Fruit fly (Drosophila melanogaster) whole organism, embryonic: Measurements from ENCODE around the gene dnc.

Experiments
- CG14014 ChIP-seq: fragments of 200-800 bp; sonication (Bioruptor generic); IDR thresholded peaks from 2 replicates; pipeline ENCODE4 v1.3.6; 2022; ENCODE audit warnings: missing biosample characterization, missing genetic modification characterization
- CG31441 ChIP-seq: fragments of 200-800 bp; sonication (Bioruptor generic); IDR thresholded peaks from 2 replicates; pipeline ENCODE4 v1.3.6; 2022; ENCODE audit warnings: missing biosample characterization, missing genetic modification characterization
- CG42726 ChIP-seq: fragments of 200-800 bp; sonication (Bioruptor generic); IDR thresholded peaks from 2 replicates; pipeline ENCODE4 v1.3.6; 2022; ENCODE audit warnings: missing biosample characterization, missing genetic modification characterization; ENCODE audit not compliant: partially characterized antibody
- CTCF ChIP-seq: fragments of 200-800 bp; sonication (Bioruptor generic); optimal IDR thresholded peaks from 2 replicates; lab custom pipeline; 2017; ENCODE audit warnings: missing biosample characterization, mild to moderate bottlenecking, missing genetic modification characterization, moderate library complexity
- Hr78 ChIP-seq, 2 experiments: fragments of 200-800 bp in 1 of 2; fragments of >200 bp in 1 of 2; sonication (Bioruptor generic) in 1 of 2; optimal IDR thresholded peaks; 2 replicates each; lab custom pipeline; 2017 to 2019; ENCODE audit warnings: missing biosample characterization in 2 of 2, missing genetic modification characterization in 2 of 2, mild to moderate bottlenecking in 1 of 2, moderate library complexity in 1 of 2
- cato ChIP-seq: fragments of 200-800 bp; sonication (Bioruptor generic); optimal IDR thresholded peaks from 2 replicates; lab custom pipeline; 2016; ENCODE audit warnings: missing biosample characterization, missing genetic modification characterization, borderline replicate concordance
- chif ChIP-seq, 2 experiments: fragments of 200-800 bp; sonication (Bioruptor generic); optimal IDR thresholded peaks; 3 replicates each; lab custom pipeline; 2016; ENCODE audit warnings: missing biosample characterization in 2 of 2, missing genetic modification characterization in 2 of 2
- ewg ChIP-seq: fragments of 200-800 bp; sonication (Bioruptor generic); optimal IDR thresholded peaks from 3 replicates; lab custom pipeline; 2017; ENCODE audit warnings: mild to moderate bottlenecking, missing biosample characterization, missing genetic modification reagents, missing genetic modification characterization
- prd ChIP-seq, 3 experiments: fragments of >200 bp in 2 of 3; fragments of 200-800 bp in 1 of 3; sonication (Bioruptor generic) in 1 of 3; optimal IDR thresholded peaks in 2 of 3; IDR thresholded peaks in 1 of 3; 2 replicates in 2 of 3; 3 replicates in 1 of 3; pipeline versions ENCODE4 v1.3.6 to Lab custom; 2017 to 2022; ENCODE audit warnings: missing biosample characterization in 1 of 3, missing genetic modification characterization in 1 of 3
- ro ChIP-seq: fragments of 200-800 bp; sonication (Bioruptor generic); IDR thresholded peaks from 2 replicates; pipeline ENCODE4 v1.3.6; 2022; ENCODE audit warnings: missing biosample characterization, missing genetic modification characterization

DNA sequence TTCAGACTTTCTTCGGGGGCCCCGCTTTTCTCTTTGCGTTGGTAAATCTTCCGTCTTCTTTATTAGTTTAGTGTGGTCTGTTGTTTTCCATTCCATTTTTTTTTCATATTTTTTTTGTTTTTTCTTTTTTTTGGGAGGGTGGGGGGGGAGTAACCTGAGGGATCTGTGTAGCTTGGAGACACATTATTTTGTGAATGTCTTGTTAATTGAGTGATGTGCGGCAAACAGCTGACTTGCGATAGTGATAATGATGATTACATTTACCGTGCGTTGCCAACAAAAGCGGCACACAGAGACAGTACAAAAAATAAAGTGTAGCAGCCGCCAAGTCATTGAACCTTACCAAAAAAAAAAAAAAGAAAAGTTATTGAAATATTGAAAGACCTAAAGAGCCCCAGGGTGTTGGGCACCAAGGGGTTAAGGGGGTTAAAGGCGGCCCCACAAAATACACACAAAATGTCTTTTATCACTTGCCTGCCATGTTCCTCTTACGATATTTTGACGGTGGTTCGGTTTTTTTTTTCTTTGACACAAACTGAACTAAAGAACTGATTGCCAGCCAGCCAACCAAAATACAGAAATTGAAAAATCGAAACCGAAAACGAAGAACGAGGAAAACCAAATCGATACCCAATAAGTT lies 173.5 kb downstream of the dnc start:
- no peak for TF ChIP-seq CTCF (GFP tag; lab: Kevin White, UChicago)
- TF ChIP-seq ewg (GFP tag; lab: Kevin White, UChicago), result no peak
- no peak for TF ChIP-seq CG31441
- TF ChIP-seq cato (GFP tag; lab: Kevin White, UChicago), result no peak
- no peak for TF ChIP-seq chif (GFP tag; optimal IDR thresholded peaks at IDR 0.05; lab: Kevin White, UChicago)
- no peak for TF ChIP-seq CG42726 (GFP tag; lab: Robert Waterston, UW)
- no peak for TF ChIP-seq ro (GFP tag; lab: Robert Waterston, UW)
- no peak for TF ChIP-seq Hr78 (GFP tag; optimal IDR thresholded peaks at IDR 0.05; lab: Kevin White, UChicago)
- no peak for TF ChIP-seq CG14014 (GFP tag; lab: Robert Waterston, UW)
- TF ChIP-seq prd (optimal IDR thresholded peaks at IDR 0.05; lab: Kevin White, UChicago), result no peak
- TF ChIP-seq prd (GFP tag; IDR thresholded peaks at IDR 0.05; lab: Robert Waterston, UW), result no peak
